Worm (Caenorhabditis elegans) whole organism, L1 larva: Measurements from ENCODE around the gene EEED8.12.

ENCODE experiments used
- C04F5.9 ChIP-seq: sonication (generic microtip); optimal IDR thresholded peaks from 2 replicates; lab custom pipeline; 2016; ENCODE audit warnings: missing genetic modification characterization, missing compliant biosample characterization
- C34B4.2 ChIP-seq: sonication (generic microtip); optimal IDR thresholded peaks from 2 replicates; lab custom pipeline; 2017; ENCODE audit warnings: mild to moderate bottlenecking, missing genetic modification characterization, missing compliant biosample characterization
- Y116A8C.19 ChIP-seq: sonication (generic microtip); optimal IDR thresholded peaks from 2 replicates; lab custom pipeline; 2016; ENCODE audit warnings: missing compliant biosample characterization, missing genetic modification characterization, borderline replicate concordance
- blmp-1 ChIP-seq: fragments of 150-350 bp; optimal IDR thresholded peaks from 2 replicates; lab custom pipeline; 2014; ENCODE audit warnings: missing biosample characterization, missing genetic modification characterization
- ceh-88 ChIP-seq: fragments of 200-800 bp; sonication (Bioruptor generic); IDR thresholded peaks from 2 replicates; pipeline ENCODE4 v1.3.6; 2022; ENCODE audit warnings: missing genetic modification characterization, missing compliant biosample characterization
- dpl-1 ChIP-seq, 3 experiments: fragments of 150-350 bp in 2 of 3; sonication (generic microtip) in 1 of 3; optimal IDR thresholded peaks; 2 replicates each; lab custom pipeline; 2014 to 2017; ENCODE audit warnings: missing biosample characterization in 3 of 3, missing genetic modification characterization in 3 of 3, missing genetic modification reagents in 3 of 3
- dsc-1 ChIP-seq: sonication (generic microtip); optimal IDR thresholded peaks from 2 replicates; lab custom pipeline; 2016; ENCODE audit warnings: mild to moderate bottlenecking, missing genetic modification characterization, missing compliant biosample characterization
- efl-1 ChIP-seq, 4 experiments: fragments of 150-350 bp; optimal IDR thresholded peaks in 3 of 4; peaks in 1 of 4; 1 replicate in 1 of 4; 2 replicates in 3 of 4; lab custom pipeline; 2014; ENCODE audit warnings: missing biosample characterization in 2 of 4, missing genetic modification characterization in 2 of 4, missing genetic modification reagents in 2 of 4
- egl-13 ChIP-seq: sonication (generic microtip); optimal IDR thresholded peaks from 2 replicates; lab custom pipeline; 2016; ENCODE audit warnings: missing genotype, missing genetic modification reagents, missing genetic modification characterization, missing compliant biosample characterization
- elt-3 ChIP-seq, 6 experiments: fragments of 150-350 bp in 1 of 6; sonication (generic microtip); optimal IDR thresholded peaks; 2 replicates each; lab custom pipeline; 2017 to 2018; ENCODE audit warnings: missing biosample characterization in 6 of 6, missing genetic modification characterization in 6 of 6, inconsistent platforms in 1 of 6
- ets-5 ChIP-seq: fragments of 200-800 bp; sonication (Bioruptor generic); IDR thresholded peaks from 2 replicates; pipeline ENCODE4 v1.3.6; 2022; ENCODE audit warnings: missing genetic modification characterization, missing compliant biosample characterization
- fkh-4 ChIP-seq: sonication (generic microtip); optimal IDR thresholded peaks from 2 replicates; lab custom pipeline; 2016; ENCODE audit warnings: missing compliant biosample characterization, missing genetic modification characterization, borderline replicate concordance
- hlh-17 ChIP-seq: fragments of 200-800 bp; sonication (Bioruptor generic); optimal IDR thresholded peaks from 2 replicates; lab custom pipeline; 2018; ENCODE audit warnings: missing genetic modification characterization, mild to moderate bottlenecking, missing compliant biosample characterization, moderate library complexity, borderline replicate concordance
- hlh-4 ChIP-seq: sonication (generic microtip); optimal IDR thresholded peaks from 2 replicates; lab custom pipeline; 2016; ENCODE audit warnings: mild to moderate bottlenecking, missing genetic modification characterization, missing compliant biosample characterization
- lin-13 ChIP-seq: fragments of 150-350 bp; optimal IDR thresholded peaks from 2 replicates; lab custom pipeline; 2014; ENCODE audit warnings: missing biosample characterization, missing genetic modification reagents, missing genetic modification characterization
- lin-14 ChIP-seq: fragments of 200-800 bp; sonication (Bioruptor generic); optimal IDR thresholded peaks from 2 replicates; lab custom pipeline; 2018; ENCODE audit warnings: mild to moderate bottlenecking, missing genetic modification characterization, moderate library complexity, missing compliant biosample characterization
- lin-15B ChIP-seq: fragments of 150-350 bp; sonication (generic microtip); optimal IDR thresholded peaks from 3 replicates; lab custom pipeline; 2014; ENCODE audit warnings: missing biosample characterization, missing genetic modification characterization
- lsy-2 ChIP-seq, 2 experiments: fragments of 150-350 bp; optimal IDR thresholded peaks; 2 replicates each; lab custom pipeline; 2014; ENCODE audit warnings: missing biosample characterization in 2 of 2, missing genetic modification characterization in 2 of 2
- mdl-1 ChIP-seq, 2 experiments: fragments of 150-350 bp; optimal IDR thresholded peaks; 2 replicates each; lab custom pipeline; 2014 to 2017; ENCODE audit warnings: missing biosample characterization in 2 of 2, missing genetic modification characterization in 2 of 2, inconsistent platforms in 1 of 2
- mef-2 ChIP-seq: fragments of 150-350 bp; optimal IDR thresholded peaks from 2 replicates; lab custom pipeline; 2014; ENCODE audit warnings: missing biosample characterization, missing genetic modification characterization
- mep-1 ChIP-seq: fragments of 150-350 bp; optimal IDR thresholded peaks from 2 replicates; lab custom pipeline; 2014; ENCODE audit warnings: missing biosample characterization, missing genetic modification characterization
- nhr-11 ChIP-seq: fragments of 150-350 bp; optimal IDR thresholded peaks from 2 replicates; lab custom pipeline; 2014; ENCODE audit warnings: missing biosample characterization, missing genetic modification characterization
- nhr-19 ChIP-seq: fragments of 200-800 bp; sonication (Bioruptor generic); conservative IDR thresholded peaks from 2 replicates; pipeline ENCODE4 v1.3.6; 2022; ENCODE audit warnings: missing genetic modification characterization, missing compliant biosample characterization
- nhr-20 ChIP-seq: sonication (generic microtip); optimal IDR thresholded peaks from 2 replicates; lab custom pipeline; 2016; ENCODE audit warnings: mild to moderate bottlenecking, missing genetic modification characterization, missing compliant biosample characterization
- nhr-237 ChIP-seq: fragments of 150-350 bp; optimal IDR thresholded peaks from 2 replicates; lab custom pipeline; 2014; ENCODE audit warnings: missing biosample characterization, missing genetic modification characterization
- nhr-76 ChIP-seq: sonication (generic microtip); optimal IDR thresholded peaks from 2 replicates; lab custom pipeline; 2017; ENCODE audit warnings: missing biosample characterization, missing genetic modification characterization
- nhr-85 ChIP-seq: sonication (generic microtip); peaks from one replicate; lab custom pipeline; 2016; ENCODE audit warnings: missing genetic modification characterization, inconsistent platforms, missing compliant biosample characterization
- pag-3 ChIP-seq: sonication (generic microtip); optimal IDR thresholded peaks from 2 replicates; lab custom pipeline; 2017; ENCODE audit warnings: missing genetic modification characterization, mild to moderate bottlenecking, missing compliant biosample characterization, antibody characterized with exemption, borderline replicate concordance; ENCODE audit not compliant: insufficient read depth
- rnt-1 ChIP-seq: sonication (generic microtip); optimal IDR thresholded peaks from 2 replicates; lab custom pipeline; 2016; ENCODE audit warnings: mild to moderate bottlenecking, missing genetic modification characterization, moderate library complexity, missing compliant biosample characterization
- sox-4 ChIP-seq: sonication (generic microtip); optimal IDR thresholded peaks from 2 replicates; lab custom pipeline; 2016; ENCODE audit warnings: missing genetic modification characterization, missing compliant biosample characterization
- tbx-2 ChIP-seq: sonication (generic microtip); optimal IDR thresholded peaks from 2 replicates; lab custom pipeline; 2016; ENCODE audit warnings: missing genetic modification characterization, missing compliant biosample characterization
- unc-62 ChIP-seq: fragments of 150-350 bp; optimal IDR thresholded peaks from 2 replicates; lab custom pipeline; 2014; ENCODE audit warnings: missing biosample characterization, missing genetic modification reagents, missing genetic modification characterization
- unc-86 ChIP-seq: sonication (generic microtip); optimal IDR thresholded peaks from 2 replicates; lab custom pipeline; 2016; ENCODE audit warnings: missing genetic modification characterization, missing compliant biosample characterization
- xbp-1 ChIP-seq: sonication (generic microtip); optimal IDR thresholded peaks from 2 replicates; lab custom pipeline; 2016; ENCODE audit warnings: missing genetic modification characterization, missing compliant biosample characterization
- zag-1 ChIP-seq: fragments of 150-350 bp; optimal IDR thresholded peaks from 2 replicates; lab custom pipeline; 2014; ENCODE audit warnings: missing biosample characterization, missing genetic modification characterization
- ztf-4 ChIP-seq: fragments of 150-350 bp; optimal IDR thresholded peaks from 2 replicates; lab custom pipeline; 2014; ENCODE audit warnings: missing biosample characterization, missing genetic modification characterization

The EEED8.12 gene

DNA sequence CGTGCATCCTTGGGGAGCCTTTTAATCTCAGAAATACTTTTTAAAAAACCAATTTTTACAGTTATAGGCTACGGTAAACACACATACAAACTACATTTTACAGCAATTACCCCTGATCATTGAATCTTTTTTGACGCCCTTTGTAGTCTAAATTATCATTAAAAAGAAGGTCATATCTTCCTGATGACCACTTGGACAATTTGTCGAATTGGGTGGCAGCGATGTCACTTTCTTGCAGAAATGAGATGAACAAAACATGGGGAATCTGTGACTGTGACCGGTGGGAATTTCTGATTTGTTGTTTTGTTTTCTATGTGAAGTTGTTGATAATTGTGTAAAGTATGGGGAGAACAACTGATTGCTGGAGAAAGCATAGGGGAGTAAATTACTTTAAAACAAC is 40.8 kb upstream of the EEED8.12 start:
- TF ChIP-seq elt-3 (tag; optimal IDR thresholded peaks at IDR 0.05; lab: Kevin White, UChicago), result peak in 1 of 6 experiments; percentile 12
- peak; percentile 67 for TF ChIP-seq nhr-85 (tag; lab: Kevin White, UChicago)
- TF ChIP-seq blmp-1 (tag; lab: Kevin White, UChicago), result peak; percentile 74
- TF ChIP-seq mef-2 (tag; lab: Kevin White, UChicago), result no peak
- no peak for TF ChIP-seq hlh-4 (tag; lab: Kevin White, UChicago)
- TF ChIP-seq Y116A8C.19 (tag; lab: Kevin White, UChicago), result no peak
- TF ChIP-seq nhr-20 (tag; lab: Kevin White, UChicago), result peak; percentile 0
- TF ChIP-seq nhr-237, result no peak
- TF ChIP-seq unc-86 (tag; lab: Kevin White, UChicago), result no peak

DNA sequence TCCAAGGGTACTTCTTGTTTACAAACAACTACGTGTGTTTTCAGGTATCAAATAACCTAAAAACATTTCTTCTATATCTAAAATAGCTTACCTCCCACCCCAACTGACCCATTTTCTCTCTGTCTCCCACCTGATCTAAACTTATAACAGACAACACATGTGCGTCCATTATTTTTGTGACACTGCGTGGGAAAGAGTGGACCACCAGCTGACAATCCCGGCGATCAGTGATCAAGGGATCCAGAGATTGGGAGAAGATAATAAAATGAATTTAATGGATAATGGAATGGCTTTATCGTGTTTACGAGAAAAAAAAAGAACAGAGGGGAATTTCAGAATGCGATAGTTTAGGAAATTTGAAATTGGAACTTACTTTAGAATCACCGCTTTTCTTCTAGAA is 40.4 kb upstream of the EEED8.12 start:
- TF ChIP-seq lin-14 (peak; percentile 59), efl-1 (optimal IDR thresholded peaks at IDR 0.05; lab: Kevin White, UChicago) (peak in 1 of 2 experiments; percentile 6), efl-1 (GFP tag; optimal IDR thresholded peaks at IDR 0.05 in 1 of 2; lab: Kevin White, UChicago) (no peak), dsc-1 (tag; lab: Kevin White, UChicago) (peak; percentile 32), nhr-11 (tag; lab: Kevin White, UChicago) (no peak), nhr-19 (GFP tag; lab: Robert Waterston, UW) (peak; percentile 41), rnt-1 (tag; lab: Kevin White, UChicago) (peak; percentile 72), C04F5.9 (no peak)

DNA sequence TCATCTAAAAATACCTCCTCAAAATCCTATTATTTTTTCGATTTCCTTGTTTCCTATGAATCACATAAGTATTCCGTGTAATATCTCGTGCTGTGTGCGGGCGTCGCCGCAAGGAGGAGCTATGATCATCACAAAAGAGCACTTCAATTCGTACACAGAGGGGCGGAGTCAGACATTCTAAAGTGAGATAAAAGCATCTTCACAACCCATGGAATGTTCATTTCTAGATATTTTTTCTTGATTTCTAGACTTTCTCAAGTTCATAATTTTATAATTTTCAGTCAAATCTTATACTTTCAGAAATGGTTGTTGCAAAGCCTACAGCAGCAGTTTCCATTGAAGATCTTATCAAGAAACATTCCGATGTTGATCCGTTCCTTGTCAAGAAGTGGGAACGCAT is 38.6 kb upstream of the EEED8.12 start, which contains the start of gene cex-1:
Gene cex-1 (plus strand): TSS at position 301 of the 400 bp plus-strand sequence.
- no peak for TF ChIP-seq hlh-4 (tag; lab: Kevin White, UChicago)
- no peak for TF ChIP-seq ceh-88 (GFP tag; lab: Robert Waterston, UW)
- no peak for TF ChIP-seq lin-13 (GFP tag; lab: Kevin White, UChicago)
- no peak for TF ChIP-seq fkh-4 (tag; lab: Kevin White, UChicago)
- TF ChIP-seq pag-3, result no peak
- no peak for TF ChIP-seq C34B4.2 (tag; lab: Kevin White, UChicago)
- no peak for TF ChIP-seq tbx-2 (tag; lab: Kevin White, UChicago)
- no peak for TF ChIP-seq mdl-1 (tag; optimal IDR thresholded peaks at IDR 0.05; lab: Kevin White, UChicago)
- TF ChIP-seq dpl-1 (GFP tag; optimal IDR thresholded peaks at IDR 0.05; lab: Kevin White, UChicago), result no peak
- TF ChIP-seq lin-14, result no peak
- TF ChIP-seq sox-4 (tag; lab: Kevin White, UChicago), result no peak
- no peak for TF ChIP-seq egl-13 (tag; lab: Kevin White, UChicago)
- no peak for TF ChIP-seq lsy-2 (tag; optimal IDR thresholded peaks at IDR 0.05; lab: Kevin White, UChicago)
- no peak for TF ChIP-seq nhr-85 (tag; lab: Kevin White, UChicago)

DNA sequence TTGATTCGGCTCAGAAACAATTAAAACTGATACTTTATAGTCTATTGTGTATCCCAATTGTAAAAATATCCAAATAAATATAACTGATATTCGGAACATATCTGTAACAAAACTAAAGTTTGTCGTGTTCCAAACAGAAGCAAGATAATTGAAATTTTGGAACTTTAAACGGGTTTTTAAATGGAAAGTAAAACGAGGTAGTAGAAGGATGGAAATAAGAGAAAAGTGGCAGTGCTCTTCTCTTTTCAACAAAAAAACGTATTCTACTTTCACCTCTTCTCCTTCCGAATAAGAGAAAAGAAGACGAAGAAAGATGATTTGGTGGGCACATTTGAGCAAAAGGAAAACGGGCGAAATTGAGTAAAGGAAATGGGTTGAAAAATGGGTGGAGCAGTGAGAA is 37.7 kb upstream of the EEED8.12 start, which contains the start of gene nmr-1:
Gene nmr-1 (minus strand): TSS at position 101 of the 400 bp plus-strand sequence.
- TF ChIP-seq nhr-237, result no peak
- TF ChIP-seq hlh-17 (GFP tag; lab: Kevin White, UChicago), result no peak
- TF ChIP-seq unc-62 (GFP tag; lab: Kevin White, UChicago), result no peak
- TF ChIP-seq ztf-4, result no peak
- no peak for TF ChIP-seq ets-5 (GFP tag; lab: Robert Waterston, UW)
- TF ChIP-seq nhr-85 (tag; lab: Kevin White, UChicago), result no peak
- no peak for TF ChIP-seq zag-1 (tag; lab: Kevin White, UChicago)
- TF ChIP-seq nhr-76 (tag; lab: Kevin White, UChicago), result no peak
- TF ChIP-seq lin-15B (tag; lab: Kevin White, UChicago), result no peak
- no peak for TF ChIP-seq mep-1 (tag; lab: Kevin White, UChicago)
- TF ChIP-seq dpl-1 (GFP tag; optimal IDR thresholded peaks at IDR 0.05; lab: Kevin White, UChicago), result no peak
- no peak for TF ChIP-seq xbp-1
